Worm (Caenorhabditis elegans): ENCODE results near the gene farl-11.

- TF ChIP-seq R02D3.7 (tag; optimal IDR thresholded peaks at IDR 0.05) = no peak
- TF ChIP-seq lin-39 (tag; optimal IDR thresholded peaks at IDR 0.05) = no peak
- TF ChIP-seq ztf-11 (tag; optimal IDR thresholded peaks at IDR 0.05) = no peak
- no peak for TF ChIP-seq lin-13 (GFP tag; optimal IDR thresholded peaks at IDR 0.05)
- TF ChIP-seq Y48G9A.11 (GFP tag; IDR thresholded peaks at IDR 0.05) = no peak
- no peak for TF ChIP-seq madf-5 (GFP tag; IDR thresholded peaks at IDR 0.05)
- TF ChIP-seq tra-1 (GFP tag; IDR thresholded peaks at IDR 0.05) = no peak
These were observed 51.2 kb downstream of the farl-11 start, which contains the start of gene ZK1127.4 for ce11 chrII:7053649-7054048.
